Worm (Caenorhabditis elegans): ENCODE results near the gene nhr-222.
A peak's percentile ranks its signal among the peaks of the same experiment; 100 is the strongest.
"Not testable (repeated sequence)": the region's sequence is repeated elsewhere in the genome, so short reads cannot be mapped to it uniquely, and the experiment has no call there.

nhr-222 gene

ce11 chrV:3506252-3506651 lies 37.0 kb downstream of the nhr-222 start, which contains the start of gene ugt-64:
TSS of gene ugt-64 (minus strand) at chrV:3506352.
- not testable (repeated sequence) for TF ChIP-seq unc-55 (GFP tag; optimal IDR thresholded peaks at IDR 0.05); unc-39 (tag; optimal IDR thresholded peaks at IDR 0.05); nhr-237 (tag; optimal IDR thresholded peaks at IDR 0.05)

ce11 chrV:3505745-3506144 lies 37.5 kb downstream of the nhr-222 start:
- TF ChIP-seq crh-2 (tag; optimal IDR thresholded peaks at IDR 0.05) (peak; percentile 64), blmp-1 (tag; optimal IDR thresholded peaks at IDR 0.05; ENCODE audit: insufficient read depth) (peak; percentile 70), fos-1 (tag; optimal IDR thresholded peaks at IDR 0.05) (peak; percentile 77), elt-1 (tag; optimal IDR thresholded peaks at IDR 0.05) (no peak), sma-9 (GFP tag; optimal IDR thresholded peaks at IDR 0.05) (peak; percentile 79), sma-9 (tag; optimal IDR thresholded peaks at IDR 0.05) (no peak), gmeb-1 (tag; optimal IDR thresholded peaks at IDR 0.05) (peak; percentile 20), ceh-16 (tag; optimal IDR thresholded peaks at IDR 0.05) (no peak), sma-3 (GFP tag; optimal IDR thresholded peaks at IDR 0.05) (peak; percentile 25)

ce11 chrV:3502038-3502437 lies 41.2 kb downstream of the nhr-222 start, which contains the start of the genes C07G3.8 and C07G3.10:
TSS of gene C07G3.8 (minus strand) at chrV:3502138.
TSS of gene C07G3.10 (plus strand) at chrV:3502307.
- TF ChIP-seq nhr-11 (tag; optimal IDR thresholded peaks at IDR 0.05), result no peak
- TF ChIP-seq ztf-4 (tag; optimal IDR thresholded peaks at IDR 0.05), result no peak
- TF ChIP-seq ztf-11 (tag; optimal IDR thresholded peaks at IDR 0.05), result no peak
- no peak for TF ChIP-seq egl-27 (tag; optimal IDR thresholded peaks at IDR 0.05)
- TF ChIP-seq lin-39 (tag; optimal IDR thresholded peaks at IDR 0.05), result no peak
- no peak for TF ChIP-seq gmeb-1 (tag; optimal IDR thresholded peaks at IDR 0.05)
- no peak for TF ChIP-seq sma-3 (GFP tag; optimal IDR thresholded peaks at IDR 0.05)
- TF ChIP-seq unc-55 (GFP tag; optimal IDR thresholded peaks at IDR 0.05), result no peak
- no peak for TF ChIP-seq lin-13 (GFP tag; optimal IDR thresholded peaks at IDR 0.05)
- TF ChIP-seq nhr-237 (tag; optimal IDR thresholded peaks at IDR 0.05), result no peak
- no peak for TF ChIP-seq R02D3.7 (tag; optimal IDR thresholded peaks at IDR 0.05)
- no peak for TF ChIP-seq nhr-77 (tag; optimal IDR thresholded peaks at IDR 0.05)
- TF ChIP-seq aly-2 (tag; optimal IDR thresholded peaks at IDR 0.05), result no peak

- TF ChIP-seq R02D3.7 (tag; optimal IDR thresholded peaks at IDR 0.05) (no peak), dmd-4 (tag; optimal IDR thresholded peaks at IDR 0.05) (no peak), ztf-11 (tag; optimal IDR thresholded peaks at IDR 0.05) (no peak), sma-3 (GFP tag; optimal IDR thresholded peaks at IDR 0.05) (no peak), unc-62 (GFP tag; optimal IDR thresholded peaks at IDR 0.05) (no peak), mdl-1 (tag; optimal IDR thresholded peaks at IDR 0.05) (no peak), ztf-1 (GFP tag; conservative IDR thresholded peaks at IDR 0.05) (no peak)
Observed at ce11 chrV:3496880-3497279, 46.4 kb downstream of the nhr-222 start, which contains the start of gene C07G3.15. TSS of gene C07G3.15 (minus strand) at chrV:3496980.

All from whole organism, L2 larva.